Fruit fly (Drosophila melanogaster): ENCODE data around the gene CG14324.
A peak's percentile ranks its signal among the peaks of the same experiment; 100 is the strongest.

Gene CG14324

dm6 chr3R:17617976-17618308, 657 bp downstream of the CG14324 start:
- TF ChIP-seq bab1 (GFP tag; optimal IDR thresholded peaks at IDR 0.05) (no peak), pad (GFP tag; optimal IDR thresholded peaks at IDR 0.05) (no peak), CG14711 (tag; optimal IDR thresholded peaks at IDR 0.05) (no peak), CG11617 (GFP tag; optimal IDR thresholded peaks at IDR 0.05) (no peak), CG7045 (GFP tag; optimal IDR thresholded peaks at IDR 0.05) (no peak), cnc (optimal IDR thresholded peaks at IDR 0.05) (no peak), Clk (GFP tag; optimal IDR thresholded peaks at IDR 0.05) (no peak), kay (GFP tag; ENCODE audit: borderline replicate concordance) (no peak), ovo (GFP tag; optimal IDR thresholded peaks at IDR 0.05) (no peak), cic (GFP tag; optimal IDR thresholded peaks at IDR 0.05) (no peak)

- peak; percentile 1 for TF ChIP-seq Crg-1 (GFP tag; optimal IDR thresholded peaks at IDR 0.05)
- no peak for TF ChIP-seq bab1 (GFP tag; optimal IDR thresholded peaks at IDR 0.05)
- peak; percentile 26 for TF ChIP-seq Hr96 (GFP tag; optimal IDR thresholded peaks at IDR 0.05)
- TF ChIP-seq cnc (optimal IDR thresholded peaks at IDR 0.05), result no peak
- TF ChIP-seq kay (GFP tag; ENCODE audit: borderline replicate concordance), result peak; percentile 55
- peak; percentile 15 for TF ChIP-seq CG1620 (GFP tag; optimal IDR thresholded peaks at IDR 0.05)
- TF ChIP-seq CG5204 (GFP tag; optimal IDR thresholded peaks at IDR 0.05), result peak; percentile 49
- peak; percentile 22 for TF ChIP-seq toe (GFP tag; optimal IDR thresholded peaks at IDR 0.05)
- TF ChIP-seq CG12768 (GFP tag; optimal IDR thresholded peaks at IDR 0.05), result peak; percentile 9
- no peak for TF ChIP-seq cic (GFP tag; optimal IDR thresholded peaks at IDR 0.05)
Observed at dm6 chr3R:17617121-17617975, 1.3 kb downstream of the CG14324 start.

DNA sequence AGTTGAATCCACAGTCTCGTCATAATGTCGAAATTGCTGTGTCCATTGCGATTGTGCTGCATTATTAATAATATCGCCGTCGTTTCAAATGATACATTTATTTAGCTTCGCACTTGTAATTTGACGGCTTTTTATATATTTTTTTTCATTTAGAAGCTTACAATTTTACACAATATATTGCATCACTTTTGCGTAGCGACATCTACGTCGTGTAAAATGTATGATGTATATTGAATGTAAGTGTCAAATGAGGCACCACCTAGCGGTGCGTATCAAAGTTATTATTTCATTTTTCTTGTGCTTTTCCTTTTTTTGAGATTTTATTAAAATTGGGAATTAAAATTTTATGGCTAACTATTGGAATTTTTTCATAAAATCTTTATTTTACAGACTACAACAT, 2.1 kb downstream of the CG14324 start:
- TF ChIP-seq bab1 (GFP tag; optimal IDR thresholded peaks at IDR 0.05) (peak; percentile 38), Crg-1 (GFP tag; optimal IDR thresholded peaks at IDR 0.05) (no peak)

dm6 chr3R:17615746-17616145, 2.9 kb downstream of the CG14324 start:
- TF ChIP-seq Clk (GFP tag; optimal IDR thresholded peaks at IDR 0.05) (no peak), CG12768 (GFP tag; optimal IDR thresholded peaks at IDR 0.05) (peak; percentile 54), kay (GFP tag; ENCODE audit: borderline replicate concordance) (peak; percentile 88)

DNA sequence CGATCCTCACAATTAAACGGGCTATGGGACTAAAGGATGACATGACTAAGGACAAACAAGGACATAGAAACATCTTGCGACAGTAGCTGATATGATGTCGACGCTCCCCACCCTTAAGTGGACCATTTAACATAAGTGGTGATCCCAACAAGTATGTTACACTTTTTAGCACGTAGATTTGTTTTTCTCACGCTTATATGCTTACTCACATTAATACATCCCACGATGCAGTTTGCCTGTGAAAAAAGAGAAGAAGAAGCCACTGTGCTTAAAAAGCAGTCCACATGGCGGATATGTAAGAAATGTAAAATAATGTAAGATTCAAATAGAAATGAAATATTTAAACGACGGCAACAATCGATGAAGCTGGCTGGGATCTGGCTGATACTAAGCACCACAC, 3.5 kb downstream of the CG14324 start:
- no peak for TF ChIP-seq Clk (GFP tag; optimal IDR thresholded peaks at IDR 0.05)
- no peak for TF ChIP-seq CG12768 (GFP tag; optimal IDR thresholded peaks at IDR 0.05)
- TF ChIP-seq ovo (GFP tag; optimal IDR thresholded peaks at IDR 0.05), result no peak
- no peak for TF ChIP-seq kay (GFP tag; ENCODE audit: borderline replicate concordance)
- no peak for TF ChIP-seq cic (GFP tag; optimal IDR thresholded peaks at IDR 0.05)
- TF ChIP-seq tj (GFP tag; optimal IDR thresholded peaks at IDR 0.05), result no peak
- no peak for TF ChIP-seq CG11617 (GFP tag; optimal IDR thresholded peaks at IDR 0.05)
- TF ChIP-seq CG1620 (GFP tag; optimal IDR thresholded peaks at IDR 0.05), result no peak
- no peak for TF ChIP-seq CG7101 (tag; optimal IDR thresholded peaks at IDR 0.05)
- no peak for TF ChIP-seq CG7045 (GFP tag; optimal IDR thresholded peaks at IDR 0.05)
- TF ChIP-seq Hr96 (GFP tag; optimal IDR thresholded peaks at IDR 0.05), result no peak
- no peak for TF ChIP-seq cnc (optimal IDR thresholded peaks at IDR 0.05)
- TF ChIP-seq CG14711 (tag; optimal IDR thresholded peaks at IDR 0.05), result no peak
- TF ChIP-seq toe (GFP tag; optimal IDR thresholded peaks at IDR 0.05), result no peak
- no peak for TF ChIP-seq CG5204 (GFP tag; optimal IDR thresholded peaks at IDR 0.05)
- TF ChIP-seq bab1 (GFP tag; optimal IDR thresholded peaks at IDR 0.05), result no peak
- no peak for TF ChIP-seq Crg-1 (GFP tag; optimal IDR thresholded peaks at IDR 0.05)

- TF ChIP-seq CG33017 (tag; optimal IDR thresholded peaks at IDR 0.05) (no peak), bab1 (GFP tag; optimal IDR thresholded peaks at IDR 0.05) (no peak)
Observed at dm6 chr3R:17613549-17613948, 5.0 kb downstream of the CG14324 start, which contains the start of gene CG14327. CG14327 (plus strand) TSS chr3R:17613709.

DNA sequence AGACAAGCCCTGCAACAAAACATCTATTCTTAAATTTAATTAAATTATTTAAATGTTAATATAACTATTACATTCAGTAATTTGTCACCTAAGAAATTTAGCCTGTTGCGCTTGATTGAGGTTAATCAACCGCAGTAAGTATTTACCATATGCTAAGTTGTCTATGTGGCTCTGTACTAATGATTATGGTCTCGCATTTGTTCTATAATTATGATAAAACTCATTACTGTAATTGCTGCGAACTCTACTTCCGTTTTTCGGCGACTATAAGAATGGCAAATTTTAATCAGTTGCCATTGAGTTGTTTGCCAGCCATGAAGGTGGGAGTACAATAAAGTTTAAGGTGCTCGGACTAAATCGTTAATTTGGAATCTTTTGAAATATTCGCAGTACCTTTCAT, 6.0 kb downstream of the CG14324 start, which contains the start of gene CG34281:
Gene CG34281, plus strand, starts transcription at position 301 of the 400 bp plus-strand sequence.
- TF ChIP-seq pad (GFP tag; optimal IDR thresholded peaks at IDR 0.05) (no peak), CG33017 (tag; optimal IDR thresholded peaks at IDR 0.05) (no peak), CG11617 (GFP tag; optimal IDR thresholded peaks at IDR 0.05) (no peak), ovo (GFP tag; optimal IDR thresholded peaks at IDR 0.05) (no peak), bab1 (GFP tag; optimal IDR thresholded peaks at IDR 0.05) (no peak), cnc (optimal IDR thresholded peaks at IDR 0.05) (no peak)

DNA sequence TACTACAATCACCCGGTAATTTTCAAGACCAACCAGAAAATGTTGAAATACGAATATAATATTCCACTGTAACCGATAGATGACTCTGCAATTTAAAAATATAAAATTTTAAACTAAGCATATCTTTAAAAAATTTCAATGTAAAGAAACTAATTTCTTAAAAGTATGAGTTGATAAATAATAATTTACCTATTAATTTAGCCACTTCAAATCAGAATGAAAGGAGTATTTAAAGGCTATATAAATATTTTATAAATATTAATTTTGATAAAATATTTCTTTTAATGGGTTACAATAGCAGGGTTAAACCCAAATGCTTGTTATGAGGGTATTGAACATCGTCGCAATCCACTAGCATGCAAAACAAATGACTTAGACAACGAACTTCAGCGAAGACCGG, 6.8 kb downstream of the CG14324 start:
- TF ChIP-seq bab1 (GFP tag; optimal IDR thresholded peaks at IDR 0.05), result no peak
- TF ChIP-seq cic (GFP tag; optimal IDR thresholded peaks at IDR 0.05), result no peak
- TF ChIP-seq CG12768 (GFP tag; optimal IDR thresholded peaks at IDR 0.05), result no peak
- no peak for TF ChIP-seq CG14711 (tag; optimal IDR thresholded peaks at IDR 0.05)
- TF ChIP-seq pad (GFP tag; optimal IDR thresholded peaks at IDR 0.05), result no peak
- TF ChIP-seq CG5204 (GFP tag; optimal IDR thresholded peaks at IDR 0.05), result no peak
- no peak for TF ChIP-seq CG7045 (GFP tag; optimal IDR thresholded peaks at IDR 0.05)
- no peak for TF ChIP-seq Mnt (GFP tag; optimal IDR thresholded peaks at IDR 0.05)
- TF ChIP-seq kay (GFP tag; ENCODE audit: borderline replicate concordance), result no peak
- no peak for TF ChIP-seq CG1620 (GFP tag; optimal IDR thresholded peaks at IDR 0.05)
- no peak for TF ChIP-seq tj (GFP tag; optimal IDR thresholded peaks at IDR 0.05)

Data from whole organism, adult.